Fruit fly (Drosophila melanogaster) whole organism, adult: ENCODE data around the gene CG31038.

Source experiments
- CG14711 ChIP-seq: fragments of 200-800 bp; sonication (Bioruptor generic); optimal IDR thresholded peaks from 2 replicates; lab custom pipeline; 2018; ENCODE audit warnings: missing biosample characterization, mild to moderate bottlenecking, missing genetic modification characterization, moderate library complexity
- CG33017 ChIP-seq: fragments of 200-800 bp; sonication (Bioruptor generic); optimal IDR thresholded peaks from 2 replicates; lab custom pipeline; 2018; ENCODE audit warnings: missing biosample characterization, mild to moderate bottlenecking, missing genetic modification characterization, moderate library complexity
- Crg-1 ChIP-seq: fragments of 200-800 bp; sonication (Bioruptor generic); optimal IDR thresholded peaks from 2 replicates; lab custom pipeline; 2016; ENCODE audit warnings: missing biosample characterization, missing genetic modification characterization
- cnc ChIP-seq, 2 experiments: fragments of >200 bp; optimal IDR thresholded peaks; 2 replicates each; lab custom pipeline; 2017
- kay ChIP-seq: fragments of 200-800 bp; sonication (Bioruptor generic); peaks from one replicate; lab custom pipeline; 2016; ENCODE audit warnings: missing biosample characterization, missing genetic modification characterization, borderline replicate concordance
- ovo ChIP-seq: fragments of 200-800 bp; sonication (Bioruptor generic); optimal IDR thresholded peaks from 2 replicates; lab custom pipeline; 2016; ENCODE audit warnings: missing biosample characterization, missing genetic modification characterization

DNA sequence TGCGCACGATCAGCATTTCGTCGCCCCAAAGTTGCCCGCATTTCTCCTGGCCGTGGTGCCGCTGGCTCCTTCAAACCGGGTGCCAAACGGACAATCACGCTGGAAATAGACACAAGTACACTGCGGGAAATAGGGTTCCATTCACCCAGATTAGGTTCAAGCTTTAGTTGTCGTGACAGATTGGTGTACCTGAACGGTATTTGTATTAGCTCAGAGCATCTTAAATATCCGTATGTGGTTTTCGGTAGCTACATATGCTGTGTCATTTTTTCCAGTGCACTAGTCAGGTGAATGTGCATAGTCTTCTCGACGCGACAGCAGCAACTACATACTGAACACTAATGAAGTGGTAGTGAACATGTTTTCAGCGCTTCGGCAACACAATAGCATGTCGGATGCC lies 29.7 kb upstream of the CG31038 start:
- no peak for TF ChIP-seq CG14711 (tag; lab: Kevin White, UChicago)
- no peak for TF ChIP-seq kay
- TF ChIP-seq Crg-1, result no peak
- no peak for TF ChIP-seq ovo (GFP tag; lab: Kevin White, UChicago)
- TF ChIP-seq CG33017, result no peak
- no peak for TF ChIP-seq cnc (optimal IDR thresholded peaks at IDR 0.05; lab: Kevin White, UChicago)
